Worm (Caenorhabditis elegans): ENCODE measurements around the gene ZK6.6.

- TF ChIP-seq ceh-6 (GFP tag; optimal IDR thresholded peaks at IDR 0.05) (no peak), pqm-1 (tag; optimal IDR thresholded peaks at IDR 0.05) (no peak), che-1 (tag; optimal IDR thresholded peaks at IDR 0.05) (no peak), rnt-1 (tag; optimal IDR thresholded peaks at IDR 0.05) (no peak), ama-1 (optimal IDR thresholded peaks at IDR 0.05) (no peak), ceh-24 (tag; optimal IDR thresholded peaks at IDR 0.05) (no peak), nfya-1 (tag; optimal IDR thresholded peaks at IDR 0.05) (no peak), tbx-2 (tag; optimal IDR thresholded peaks at IDR 0.05) (no peak)
Measured at ce11 chrV:361291-361690, 27.2 kb upstream of the ZK6.6 start.
